Worm (Caenorhabditis elegans) whole organism, L1 larva: ENCODE measurements around the gene aco-2.

Experiments used
- C34B4.2 ChIP-seq: sonication (generic microtip); optimal IDR thresholded peaks from 2 replicates; lab custom pipeline; 2017; ENCODE audit warnings: mild to moderate bottlenecking, missing genetic modification characterization, missing compliant biosample characterization
- aha-1 ChIP-seq: fragments of 150-350 bp; optimal IDR thresholded peaks from 2 replicates; lab custom pipeline; 2014; ENCODE audit warnings: missing biosample characterization, missing genetic modification characterization
- aly-2 ChIP-seq: fragments of 150-350 bp; optimal IDR thresholded peaks from 2 replicates; lab custom pipeline; 2014; ENCODE audit warnings: missing biosample characterization, missing genetic modification characterization
- ama-1 ChIP-seq: fragments of 150-350 bp; optimal IDR thresholded peaks from 2 replicates; lab custom pipeline; 2014
- blmp-1 ChIP-seq: fragments of 150-350 bp; optimal IDR thresholded peaks from 2 replicates; lab custom pipeline; 2014; ENCODE audit warnings: missing biosample characterization, missing genetic modification characterization
- ceh-8 ChIP-seq: fragments of 200-800 bp; sonication (Bioruptor generic); optimal IDR thresholded peaks from 2 replicates; lab custom pipeline; 2018; ENCODE audit warnings: mild to moderate bottlenecking, missing genetic modification characterization, moderate library complexity, missing compliant biosample characterization
- ceh-90 ChIP-seq: sonication (generic microtip); optimal IDR thresholded peaks from 2 replicates; lab custom pipeline; 2016; ENCODE audit warnings: missing genetic modification characterization, missing compliant biosample characterization
- ces-1 ChIP-seq: fragments of 150-350 bp; optimal IDR thresholded peaks from 2 replicates; lab custom pipeline; 2014; ENCODE audit warnings: missing biosample characterization, missing genetic modification reagents, missing genetic modification characterization
- dpl-1 ChIP-seq, 3 experiments: fragments of 150-350 bp in 2 of 3; sonication (generic microtip) in 1 of 3; optimal IDR thresholded peaks; 2 replicates each; lab custom pipeline; 2014 to 2017; ENCODE audit warnings: missing biosample characterization in 3 of 3, missing genetic modification characterization in 3 of 3, missing genetic modification reagents in 3 of 3
- dsc-1 ChIP-seq: sonication (generic microtip); optimal IDR thresholded peaks from 2 replicates; lab custom pipeline; 2016; ENCODE audit warnings: mild to moderate bottlenecking, missing genetic modification characterization, missing compliant biosample characterization
- efl-1 ChIP-seq, 4 experiments: fragments of 150-350 bp; optimal IDR thresholded peaks in 3 of 4; peaks in 1 of 4; 1 replicate in 1 of 4; 2 replicates in 3 of 4; lab custom pipeline; 2014; ENCODE audit warnings: missing biosample characterization in 2 of 4, missing genetic modification characterization in 2 of 4, missing genetic modification reagents in 2 of 4
- efl-3 ChIP-seq: fragments of 200-800 bp; sonication (Bioruptor generic); optimal IDR thresholded peaks from 2 replicates; lab custom pipeline; 2018; ENCODE audit warnings: mild to moderate bottlenecking, missing genetic modification characterization, missing compliant biosample characterization
- egl-13 ChIP-seq: sonication (generic microtip); optimal IDR thresholded peaks from 2 replicates; lab custom pipeline; 2016; ENCODE audit warnings: missing genotype, missing genetic modification reagents, missing genetic modification characterization, missing compliant biosample characterization
- fkh-10 ChIP-seq: sonication (generic microtip); optimal IDR thresholded peaks from 2 replicates; lab custom pipeline; 2017; ENCODE audit warnings: missing biosample characterization, missing genetic modification reagents, missing genetic modification characterization
- fkh-4 ChIP-seq: sonication (generic microtip); optimal IDR thresholded peaks from 2 replicates; lab custom pipeline; 2016; ENCODE audit warnings: missing compliant biosample characterization, missing genetic modification characterization, borderline replicate concordance
- grh-1 ChIP-seq: fragments of 200-800 bp; sonication (Bioruptor generic); IDR thresholded peaks from 2 replicates; pipeline ENCODE4 v1.3.6; 2022; ENCODE audit warnings: missing genetic modification reagents, missing genetic modification characterization, missing compliant biosample characterization
- jun-1 ChIP-seq: fragments of 150-350 bp; optimal IDR thresholded peaks from 2 replicates; lab custom pipeline; 2014; ENCODE audit warnings: missing biosample characterization, missing genetic modification reagents, missing genetic modification characterization
- lin-35 ChIP-seq, 2 experiments: fragments of 150-350 bp; optimal IDR thresholded peaks; 2 replicates each; lab custom pipeline; 2014; ENCODE audit warnings: missing biosample characterization in 2 of 2, missing genetic modification characterization in 2 of 2, missing genetic modification reagents in 2 of 2
- lir-3 ChIP-seq: sonication (generic microtip); optimal IDR thresholded peaks from 2 replicates; lab custom pipeline; 2016; ENCODE audit warnings: mild to moderate bottlenecking, missing genetic modification characterization, moderate library complexity, missing compliant biosample characterization; ENCODE audit not compliant: poor library complexity
- lsy-2 ChIP-seq, 2 experiments: fragments of 150-350 bp; optimal IDR thresholded peaks; 2 replicates each; lab custom pipeline; 2014; ENCODE audit warnings: missing biosample characterization in 2 of 2, missing genetic modification characterization in 2 of 2
- mab-9 ChIP-seq: fragments of 200-800 bp; sonication (Bioruptor generic); IDR thresholded peaks from 2 replicates; pipeline ENCODE4 v1.3.6; 2022; ENCODE audit warnings: missing genetic modification reagents, missing genetic modification characterization, missing compliant biosample characterization
- mdl-1 ChIP-seq, 2 experiments: fragments of 150-350 bp; optimal IDR thresholded peaks; 2 replicates each; lab custom pipeline; 2014 to 2017; ENCODE audit warnings: missing biosample characterization in 2 of 2, missing genetic modification characterization in 2 of 2, inconsistent platforms in 1 of 2
- mef-2 ChIP-seq: fragments of 150-350 bp; optimal IDR thresholded peaks from 2 replicates; lab custom pipeline; 2014; ENCODE audit warnings: missing biosample characterization, missing genetic modification characterization
- mep-1 ChIP-seq: fragments of 150-350 bp; optimal IDR thresholded peaks from 2 replicates; lab custom pipeline; 2014; ENCODE audit warnings: missing biosample characterization, missing genetic modification characterization
- nhr-12 ChIP-seq: sonication (generic microtip); optimal IDR thresholded peaks from 2 replicates; lab custom pipeline; 2017; ENCODE audit warnings: missing biosample characterization, missing genetic modification characterization
- nhr-19 ChIP-seq: fragments of 200-800 bp; sonication (Bioruptor generic); conservative IDR thresholded peaks from 2 replicates; pipeline ENCODE4 v1.3.6; 2022; ENCODE audit warnings: missing genetic modification characterization, missing compliant biosample characterization
- nhr-237 ChIP-seq: fragments of 150-350 bp; optimal IDR thresholded peaks from 2 replicates; lab custom pipeline; 2014; ENCODE audit warnings: missing biosample characterization, missing genetic modification characterization
- nhr-28 ChIP-seq: fragments of 150-350 bp; optimal IDR thresholded peaks from 2 replicates; lab custom pipeline; 2014; ENCODE audit warnings: missing biosample characterization, missing genetic modification characterization
- nhr-47 ChIP-seq: sonication (generic microtip); optimal IDR thresholded peaks from 2 replicates; lab custom pipeline; 2016; ENCODE audit warnings: mild to moderate bottlenecking, missing genetic modification characterization, moderate library complexity, missing compliant biosample characterization
- nhr-71 ChIP-seq: sonication (generic microtip); optimal IDR thresholded peaks from 2 replicates; lab custom pipeline; 2016; ENCODE audit warnings: mild to moderate bottlenecking, missing genetic modification characterization, moderate library complexity, missing compliant biosample characterization
- nhr-76 ChIP-seq: sonication (generic microtip); optimal IDR thresholded peaks from 2 replicates; lab custom pipeline; 2017; ENCODE audit warnings: missing biosample characterization, missing genetic modification characterization
- nhr-85 ChIP-seq: sonication (generic microtip); peaks from one replicate; lab custom pipeline; 2016; ENCODE audit warnings: missing genetic modification characterization, inconsistent platforms, missing compliant biosample characterization
- nhr-90 ChIP-seq: sonication (generic microtip); optimal IDR thresholded peaks from 2 replicates; lab custom pipeline; 2016; ENCODE audit warnings: mild to moderate bottlenecking, missing genetic modification characterization, missing compliant biosample characterization; ENCODE audit not compliant: poor library complexity
- pag-3 ChIP-seq: sonication (generic microtip); optimal IDR thresholded peaks from 2 replicates; lab custom pipeline; 2017; ENCODE audit warnings: missing genetic modification characterization, mild to moderate bottlenecking, missing compliant biosample characterization, antibody characterized with exemption, borderline replicate concordance; ENCODE audit not compliant: insufficient read depth
- pax-3 ChIP-seq: fragments of 200-800 bp; sonication (Bioruptor generic); optimal IDR thresholded peaks from 2 replicates; lab custom pipeline; 2018; ENCODE audit warnings: mild to moderate bottlenecking, missing genetic modification characterization, moderate library complexity, missing compliant biosample characterization
- pqm-1 ChIP-seq: sonication (generic microtip); optimal IDR thresholded peaks from 3 replicates; lab custom pipeline; 2017; ENCODE audit warnings: missing biosample characterization, missing genetic modification characterization
- rnt-1 ChIP-seq: sonication (generic microtip); optimal IDR thresholded peaks from 2 replicates; lab custom pipeline; 2016; ENCODE audit warnings: mild to moderate bottlenecking, missing genetic modification characterization, moderate library complexity, missing compliant biosample characterization
- skn-1 ChIP-seq: fragments of 150-350 bp; optimal IDR thresholded peaks from 2 replicates; lab custom pipeline; 2014; ENCODE audit warnings: missing biosample characterization, missing genetic modification characterization
- snu-23 ChIP-seq: sonication (generic microtip); optimal IDR thresholded peaks from 2 replicates; lab custom pipeline; 2016; ENCODE audit warnings: missing genetic modification characterization, missing compliant biosample characterization
- sptf-1 ChIP-seq: fragments of 150-350 bp; optimal IDR thresholded peaks from 2 replicates; lab custom pipeline; 2014; ENCODE audit warnings: missing biosample characterization, missing genetic modification characterization
- sup-37 ChIP-seq: fragments of 200-800 bp; sonication (Bioruptor generic); optimal IDR thresholded peaks from 2 replicates; lab custom pipeline; 2018; ENCODE audit warnings: mild to moderate bottlenecking, missing genetic modification characterization, missing compliant biosample characterization
- swsn-7 ChIP-seq: sonication (generic microtip); optimal IDR thresholded peaks from 2 replicates; lab custom pipeline; 2016; ENCODE audit warnings: missing genetic modification characterization, missing compliant biosample characterization
- unc-30 ChIP-seq: sonication (generic microtip); optimal IDR thresholded peaks from 2 replicates; lab custom pipeline; 2017; ENCODE audit warnings: missing biosample characterization, missing genetic modification characterization
- vab-15 ChIP-seq: sonication (generic microtip); optimal IDR thresholded peaks from 2 replicates; lab custom pipeline; 2017; ENCODE audit warnings: missing genotype, mild to moderate bottlenecking, missing genetic modification characterization, missing compliant biosample characterization
- zip-4 ChIP-seq: fragments of 200-800 bp; sonication (Bioruptor generic); optimal IDR thresholded peaks from 2 replicates; lab custom pipeline; 2018; ENCODE audit warnings: mild to moderate bottlenecking, missing genetic modification characterization, moderate library complexity, missing compliant biosample characterization
- ztf-4 ChIP-seq: fragments of 150-350 bp; optimal IDR thresholded peaks from 2 replicates; lab custom pipeline; 2014; ENCODE audit warnings: missing biosample characterization, missing genetic modification characterization

aco-2 gene

DNA sequence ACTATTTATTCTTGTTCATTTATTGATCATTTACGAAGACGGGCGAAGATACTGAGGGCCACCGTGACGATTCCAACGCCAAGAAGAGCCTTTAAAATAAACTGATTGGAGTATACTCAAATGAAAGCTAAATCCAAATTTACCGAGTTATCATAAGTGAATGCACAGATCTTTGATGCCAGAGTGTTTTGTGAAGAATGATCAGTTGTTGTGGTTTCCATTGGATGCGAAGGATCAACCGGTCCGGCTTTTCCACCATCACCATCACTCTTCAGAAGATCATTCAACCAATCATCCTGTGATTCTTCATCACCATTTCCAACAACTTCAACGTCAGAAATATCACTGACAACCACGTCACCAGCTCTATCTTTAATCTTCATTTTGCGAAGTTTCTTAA is 3.7 kb downstream of the aco-2 start:
- TF ChIP-seq sptf-1: no peak
- no peak for TF ChIP-seq nhr-237 (tag; lab: Kevin White, UChicago)
- peak; percentile 64 for TF ChIP-seq aly-2 (tag; lab: Kevin White, UChicago)
- peak; percentile 3 for TF ChIP-seq dsc-1 (tag; lab: Kevin White, UChicago)
- no peak for TF ChIP-seq efl-3 (GFP tag; lab: Kevin White, UChicago)
- TF ChIP-seq lin-35 (GFP tag; optimal IDR thresholded peaks at IDR 0.05; lab: Kevin White, UChicago): peak in 1 of 2 experiments; percentile 9
- TF ChIP-seq nhr-85: peak; percentile 13
- peak; percentile 45 for TF ChIP-seq ama-1
- no peak for TF ChIP-seq sup-37
- no peak for TF ChIP-seq mef-2 (tag; lab: Kevin White, UChicago)
- no peak for TF ChIP-seq rnt-1

DNA sequence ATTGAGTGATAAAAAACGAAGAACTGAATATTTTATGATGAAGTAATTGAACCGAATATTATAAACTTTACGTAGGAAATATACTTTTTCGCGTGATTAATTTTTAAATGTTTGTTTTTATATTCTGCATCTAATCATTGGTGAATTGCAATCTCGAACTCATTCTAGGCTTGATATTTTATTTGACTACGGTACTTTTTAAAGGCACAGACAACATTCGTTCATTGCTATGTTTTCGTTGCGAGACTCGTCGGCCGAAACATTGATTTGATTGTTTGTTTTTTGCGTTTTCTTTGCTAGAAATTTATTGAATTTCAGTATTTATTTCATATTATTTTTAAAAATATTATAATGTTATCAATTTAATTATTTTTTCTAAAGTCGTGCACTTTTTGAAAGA is 4.3 kb downstream of the aco-2 start, which contains the start of gene C06G4.4:
C06G4.4 (minus strand) TSS at position 36 of the 400 bp plus-strand sequence.
- no peak for TF ChIP-seq unc-30 (tag; lab: Kevin White, UChicago)
- TF ChIP-seq snu-23 (GFP tag; lab: Kevin White, UChicago): no peak
- TF ChIP-seq blmp-1 (tag; lab: Kevin White, UChicago): no peak
- no peak for TF ChIP-seq zip-4 (GFP tag; lab: Kevin White, UChicago)
- no peak for TF ChIP-seq grh-1
- TF ChIP-seq mef-2 (tag; lab: Kevin White, UChicago): no peak
- no peak for TF ChIP-seq skn-1 (tag; lab: Kevin White, UChicago)
- TF ChIP-seq vab-15 (tag; lab: Kevin White, UChicago): no peak
- TF ChIP-seq mdl-1 (tag; optimal IDR thresholded peaks at IDR 0.05; lab: Kevin White, UChicago): no peak
- no peak for TF ChIP-seq nhr-19 (GFP tag; lab: Robert Waterston, UW)
- TF ChIP-seq fkh-4 (tag; lab: Kevin White, UChicago): no peak
- TF ChIP-seq ceh-90: no peak

DNA sequence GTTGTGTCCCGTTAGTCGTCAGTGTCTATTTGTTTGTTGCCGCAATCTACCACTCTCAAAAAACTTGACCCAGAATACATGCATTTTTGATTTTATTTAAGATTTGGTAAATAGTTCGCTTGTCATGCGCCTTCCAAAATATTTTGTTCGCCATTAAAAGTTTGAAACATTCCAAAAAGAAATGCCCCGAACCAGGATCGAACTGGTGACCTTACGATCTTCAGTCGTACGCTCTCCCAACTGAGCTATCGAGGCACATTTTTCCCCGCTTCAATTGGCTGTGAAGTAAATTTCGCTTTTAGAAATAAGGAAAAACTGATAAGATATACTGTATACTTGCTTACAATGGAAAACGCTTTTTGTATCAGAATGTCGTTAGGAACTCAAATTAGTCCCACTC is 4.8 kb downstream of the aco-2 start:
- TF ChIP-seq jun-1 (tag; lab: Kevin White, UChicago) (no peak), mep-1 (tag; lab: Kevin White, UChicago) (peak; percentile 4), efl-1 (optimal IDR thresholded peaks at IDR 0.05; lab: Kevin White, UChicago) (no peak), efl-1 (GFP tag; optimal IDR thresholded peaks at IDR 0.05 in 1 of 2; lab: Kevin White, UChicago) (peak in 1 of 2 experiments; percentile 40), sptf-1 (no peak)

DNA sequence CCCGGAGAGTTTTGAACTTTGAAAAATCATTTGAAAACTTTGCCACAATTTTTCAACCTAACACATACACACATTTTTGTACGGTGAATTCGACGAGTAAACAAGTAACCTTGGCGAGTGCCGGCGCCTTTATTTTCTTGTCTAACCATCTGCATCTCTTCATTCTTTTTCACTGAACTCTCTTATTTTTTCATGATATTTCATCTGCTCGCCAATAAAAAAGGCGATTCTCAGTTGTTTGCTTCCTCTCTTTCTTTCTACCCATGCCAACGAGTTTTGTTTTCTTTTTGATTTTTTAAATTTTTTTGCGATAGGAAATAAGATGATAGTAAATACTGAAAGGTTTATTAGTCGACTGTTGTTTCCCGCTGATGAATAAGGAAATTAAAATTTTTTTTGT is 5.2 kb downstream of the aco-2 start:
- TF ChIP-seq lir-3 (tag; lab: Kevin White, UChicago) (no peak), mdl-1 (tag; optimal IDR thresholded peaks at IDR 0.05; lab: Kevin White, UChicago) (no peak), egl-13 (tag; lab: Kevin White, UChicago) (no peak), swsn-7 (peak; percentile 59), zip-4 (GFP tag; lab: Kevin White, UChicago) (no peak), efl-3 (GFP tag; lab: Kevin White, UChicago) (no peak), grh-1 (no peak), nhr-237 (tag; lab: Kevin White, UChicago) (no peak), fkh-10 (GFP tag; lab: Kevin White, UChicago) (no peak), snu-23 (GFP tag; lab: Kevin White, UChicago) (peak; percentile 77), mef-2 (tag; lab: Kevin White, UChicago) (no peak), pqm-1 (tag; lab: Kevin White, UChicago) (no peak), nhr-90 (tag; lab: Kevin White, UChicago) (peak; percentile 66), nhr-76 (tag; lab: Kevin White, UChicago) (no peak), dpl-1 (GFP tag; optimal IDR thresholded peaks at IDR 0.05; lab: Kevin White, UChicago) (peak; percentile 20 to 46 (median 26)), ztf-4 (tag; lab: Kevin White, UChicago) (no peak), nhr-71 (tag; lab: Kevin White, UChicago) (peak; percentile 74), nhr-28 (no peak), ces-1 (GFP tag; lab: Kevin White, UChicago) (no peak), lsy-2 (tag; optimal IDR thresholded peaks at IDR 0.05; lab: Kevin White, UChicago) (peak; percentile 57 to 67), nhr-47 (tag; lab: Kevin White, UChicago) (peak; percentile 60), ceh-90 (no peak), pag-3 (tag; lab: Kevin White, UChicago) (no peak), mab-9 (GFP tag; lab: Robert Waterston, UW) (no peak), nhr-12 (no peak), ceh-8 (GFP tag; lab: Kevin White, UChicago) (no peak), pax-3 (tag; lab: Kevin White, UChicago) (no peak), C34B4.2 (tag; lab: Kevin White, UChicago) (no peak), sup-37 (no peak), aha-1 (no peak), lin-35 (GFP tag; optimal IDR thresholded peaks at IDR 0.05; lab: Kevin White, UChicago) (peak; percentile 38 to 68)
